Worm (Caenorhabditis elegans) whole organism, L4 larva: Measurements from ENCODE around the gene K08F11.1.

ENCODE experiments used
- F37D6.2 ChIP-seq: sonication (generic microtip); optimal IDR thresholded peaks from 2 replicates; lab custom pipeline; 2016; ENCODE audit warnings: mild to moderate bottlenecking, missing genetic modification characterization, missing compliant biosample characterization
- F44E2.7 ChIP-seq: fragments of 200-800 bp; sonication (Bioruptor generic); IDR thresholded peaks from 2 replicates; pipeline ENCODE4 v2.1.2; 2022; ENCODE audit warnings: missing genetic modification characterization, missing compliant biosample characterization
- F49E8.2 ChIP-seq: sonication (generic microtip); optimal IDR thresholded peaks from 2 replicates; lab custom pipeline; 2016; ENCODE audit warnings: missing compliant biosample characterization, mild to moderate bottlenecking, missing genetic modification characterization, borderline replicate concordance
- T20F7.1 ChIP-seq: fragments of 200-800 bp; sonication (Bioruptor generic); optimal IDR thresholded peaks from 2 replicates; lab custom pipeline; 2018; ENCODE audit warnings: mild to moderate bottlenecking, missing genetic modification characterization, missing compliant biosample characterization
- Y105C5A.15 ChIP-seq: fragments of 200-800 bp; sonication (Bioruptor generic); IDR thresholded peaks from 2 replicates; pipeline ENCODE4 v1.3.6; 2022; ENCODE audit warnings: missing genetic modification characterization, missing compliant biosample characterization
- Y5F2A.4 ChIP-seq: fragments of 200-800 bp; sonication (Bioruptor generic); optimal IDR thresholded peaks from 2 replicates; lab custom pipeline; 2018; ENCODE audit warnings: mild to moderate bottlenecking, missing genetic modification characterization, missing compliant biosample characterization
- aha-1 ChIP-seq: fragments of 150-350 bp; peaks from one replicate; lab custom pipeline; 2014; ENCODE audit warnings: missing biosample characterization, missing genetic modification characterization
- ama-1 ChIP-seq: fragments of 150-350 bp; optimal IDR thresholded peaks from 2 replicates; lab custom pipeline; 2014; ENCODE audit warnings: inconsistent platforms, mixed read lengths
- ceh-62 ChIP-seq: sonication (generic microtip); optimal IDR thresholded peaks from 2 replicates; lab custom pipeline; 2017; ENCODE audit warnings: missing biosample characterization, missing genetic modification characterization
- ctbp-1 ChIP-seq: fragments of 200-800 bp; sonication (Bioruptor generic); IDR thresholded peaks from 2 replicates; pipeline ENCODE4 v1.3.6; 2022; ENCODE audit warnings: missing genetic modification reagents, missing genetic modification characterization, missing compliant biosample characterization
- daf-16 ChIP-seq, 3 experiments: sonication (generic microtip); optimal IDR thresholded peaks; 2 replicates each; lab custom pipeline; 2016 to 2017; ENCODE audit warnings: missing genetic modification characterization in 3 of 3, missing genetic modification reagents in 3 of 3, mild to moderate bottlenecking in 2 of 3, missing compliant biosample characterization in 2 of 3, missing biosample characterization in 1 of 3, moderate library complexity in 1 of 3
- daf-19 ChIP-seq: fragments of 200-800 bp; sonication (Bioruptor generic); conservative IDR thresholded peaks from 2 replicates; pipeline ENCODE4 v1.3.6; 2022; ENCODE audit warnings: missing genetic modification characterization, missing compliant biosample characterization
- dpl-1 ChIP-seq: fragments of 150-350 bp; optimal IDR thresholded peaks from 2 replicates; lab custom pipeline; 2014; ENCODE audit warnings: missing biosample characterization, missing genetic modification reagents, missing genetic modification characterization
- dve-1 ChIP-seq: sonication (generic microtip); optimal IDR thresholded peaks from 2 replicates; lab custom pipeline; 2017; ENCODE audit warnings: antibody characterized with exemption, mild to moderate bottlenecking, missing genetic modification characterization, missing compliant biosample characterization; ENCODE audit not compliant: insufficient read depth
- egl-43 ChIP-seq: fragments of 200-800 bp; sonication (Bioruptor generic); IDR thresholded peaks from 2 replicates; pipeline ENCODE4 v1.3.6; 2022; ENCODE audit warnings: missing genetic modification reagents, missing genetic modification characterization, missing compliant biosample characterization
- fkh-10 ChIP-seq: fragments of 150-350 bp; optimal IDR thresholded peaks from 2 replicates; lab custom pipeline; 2014; ENCODE audit warnings: missing biosample characterization, missing genetic modification reagents, missing genetic modification characterization
- hlh-11 ChIP-seq: fragments of 200-800 bp; sonication (Bioruptor generic); optimal IDR thresholded peaks from 2 replicates; lab custom pipeline; 2018; ENCODE audit warnings: mild to moderate bottlenecking, missing genetic modification characterization, missing compliant biosample characterization
- hlh-30 ChIP-seq: sonication (generic microtip); optimal IDR thresholded peaks from 2 replicates; lab custom pipeline; 2017; ENCODE audit warnings: antibody characterized with exemption, mild to moderate bottlenecking, missing genetic modification characterization, missing compliant biosample characterization; ENCODE audit not compliant: insufficient read depth
- lim-7 ChIP-seq: fragments of 200-800 bp; sonication (Bioruptor generic); IDR thresholded peaks from 2 replicates; pipeline ENCODE4 v1.3.6; 2022; ENCODE audit warnings: missing genetic modification characterization, missing compliant biosample characterization
- lin-13 ChIP-seq: fragments of 150-350 bp; optimal IDR thresholded peaks from 2 replicates; lab custom pipeline; 2014; ENCODE audit warnings: missing biosample characterization, missing genetic modification reagents, missing genetic modification characterization
- lin-15B ChIP-seq: fragments of 150-350 bp; sonication (generic microtip); optimal IDR thresholded peaks from 3 replicates; lab custom pipeline; 2014; ENCODE audit warnings: missing biosample characterization, missing genetic modification characterization
- lin-38 ChIP-seq: fragments of 200-800 bp; sonication (Bioruptor generic); IDR thresholded peaks from 2 replicates; pipeline ENCODE4 v1.3.6; 2022; ENCODE audit warnings: missing genetic modification reagents, missing genetic modification characterization, missing compliant biosample characterization
- lir-3 ChIP-seq: sonication (generic microtip); optimal IDR thresholded peaks from 2 replicates; lab custom pipeline; 2016; ENCODE audit warnings: mild to moderate bottlenecking, missing genetic modification characterization, missing compliant biosample characterization
- lsy-2 ChIP-seq, 2 experiments: fragments of 150-350 bp in 1 of 2; sonication (generic microtip) in 1 of 2; optimal IDR thresholded peaks; 2 replicates each; lab custom pipeline; 2014 to 2017; ENCODE audit warnings: missing biosample characterization in 2 of 2, missing genetic modification characterization in 2 of 2
- madf-5 ChIP-seq, 2 experiments: fragments of 200-800 bp; sonication (Bioruptor generic); IDR thresholded peaks; 2 replicates each; pipeline ENCODE4 v1.3.6; 2022; ENCODE audit warnings: missing compliant biosample characterization in 2 of 2, missing genetic modification characterization in 2 of 2
- madf-9 ChIP-seq: fragments of 200-800 bp; sonication (Bioruptor generic); conservative IDR thresholded peaks from 2 replicates; pipeline ENCODE4 v1.3.6; 2022; ENCODE audit warnings: missing genetic modification reagents, missing genetic modification characterization, missing compliant biosample characterization
- mdl-1 ChIP-seq, 2 experiments: fragments of 150-350 bp in 1 of 2; sonication (generic microtip) in 1 of 2; optimal IDR thresholded peaks; 2 replicates each; lab custom pipeline; 2014 to 2017; ENCODE audit warnings: missing biosample characterization in 2 of 2, missing genetic modification characterization in 2 of 2
- mdt-29 ChIP-seq: fragments of 200-800 bp; sonication (Bioruptor generic); IDR thresholded peaks from 2 replicates; pipeline ENCODE4 v1.3.6; 2022; ENCODE audit warnings: missing genetic modification reagents, missing genetic modification characterization, missing compliant biosample characterization
- mep-1 ChIP-seq: fragments of 150-350 bp; sonication (generic microtip); optimal IDR thresholded peaks from 3 replicates; lab custom pipeline; 2014; ENCODE audit warnings: missing biosample characterization, missing genetic modification characterization
- nhr-10 ChIP-seq: fragments of 150-350 bp; optimal IDR thresholded peaks from 2 replicates; lab custom pipeline; 2014; ENCODE audit warnings: missing biosample characterization, missing genetic modification characterization
- nhr-28 ChIP-seq: fragments of 150-350 bp; optimal IDR thresholded peaks from 2 replicates; lab custom pipeline; 2014; ENCODE audit warnings: missing biosample characterization, missing genetic modification characterization
- nhr-6 ChIP-seq: fragments of 150-350 bp; optimal IDR thresholded peaks from 2 replicates; lab custom pipeline; 2014; ENCODE audit warnings: missing biosample characterization, missing genetic modification characterization
- pha-4 ChIP-seq, 2 experiments: fragments of 150-350 bp in 1 of 2; fragments of 200-800 bp in 1 of 2; sonication (Bioruptor generic) in 1 of 2; IDR thresholded peaks in 1 of 2; optimal IDR thresholded peaks in 1 of 2; 2 replicates each; pipeline versions ENCODE4 v1.3.6 to Lab custom; 2014 to 2022; ENCODE audit warnings: missing genetic modification characterization in 2 of 2, missing genetic modification reagents in 2 of 2, missing biosample characterization in 1 of 2, missing compliant biosample characterization in 1 of 2
- php-3 ChIP-seq: fragments of 200-800 bp; sonication (Bioruptor generic); IDR thresholded peaks from 2 replicates; pipeline ENCODE4 v1.3.6; 2022; ENCODE audit warnings: missing genetic modification reagents, missing genetic modification characterization, missing compliant biosample characterization
- set-16 ChIP-seq: fragments of 200-800 bp; sonication (Bioruptor generic); IDR thresholded peaks from 2 replicates; pipeline ENCODE4 v1.3.6; 2022; ENCODE audit warnings: missing genetic modification reagents, missing genetic modification characterization, missing compliant biosample characterization
- tra-1 ChIP-seq: fragments of 200-800 bp; sonication (Bioruptor generic); IDR thresholded peaks from 2 replicates; pipeline ENCODE4 v1.3.6; 2022; ENCODE audit warnings: missing genetic modification reagents, missing genetic modification characterization, missing compliant biosample characterization
- unc-130 ChIP-seq: sonication (generic microtip); optimal IDR thresholded peaks from 2 replicates; lab custom pipeline; 2016; ENCODE audit warnings: missing genetic modification reagents, missing genetic modification characterization, missing compliant biosample characterization
- unc-39 ChIP-seq: sonication (generic microtip); optimal IDR thresholded peaks from 2 replicates; lab custom pipeline; 2017; ENCODE audit warnings: missing biosample characterization, missing genetic modification characterization
- unc-62 ChIP-seq, 3 experiments: fragments of 150-350 bp in 1 of 3; sonication (generic microtip); optimal IDR thresholded peaks in 2 of 3; peaks in 1 of 3; 1 replicate in 1 of 3; 2 replicates in 2 of 3; lab custom pipeline; 2014 to 2017; ENCODE audit warnings: missing biosample characterization in 3 of 3, missing genetic modification characterization in 3 of 3, missing genetic modification reagents in 3 of 3, missing genotype in 1 of 3
- zfp-2 ChIP-seq: sonication (generic microtip); optimal IDR thresholded peaks from 2 replicates; lab custom pipeline; 2016; ENCODE audit warnings: mild to moderate bottlenecking, missing genetic modification characterization, missing compliant biosample characterization
- zip-11 ChIP-seq: fragments of 200-800 bp; sonication (Bioruptor generic); IDR thresholded peaks from 2 replicates; pipeline ENCODE4 v1.3.6; 2022; ENCODE audit warnings: missing genetic modification characterization, missing compliant biosample characterization

The K08F11.1 gene

ce11 chrIV:4748408-4749105 lies 23.9 kb downstream of the K08F11.1 start, which contains the start of gene cyc-2.1 (continued):
- TF ChIP-seq mdl-1 (tag; optimal IDR thresholded peaks at IDR 0.05; lab: Kevin White, UChicago) (no peak), F44E2.7 (GFP tag; lab: Robert Waterston, UW) (0 out of 2 replicates have a peak, but pooled peaks have one; percentile 9), F49E8.2 (tag; lab: Kevin White, UChicago) (peak; percentile 85), daf-16 (GFP tag; optimal IDR thresholded peaks at IDR 0.05; lab: Kevin White, UChicago) (no peak), daf-16 (tag; optimal IDR thresholded peaks at IDR 0.05; lab: Kevin White, UChicago) (peak; percentile 44), nhr-28 (peak; percentile 55), set-16 (GFP tag; lab: Robert Waterston, UW) (peak; percentile 67), unc-130 (GFP tag; lab: Kevin White, UChicago) (peak; percentile 43), ama-1 (peak; percentile 78), egl-43 (peak; percentile 84), Y105C5A.15 (GFP tag; lab: Robert Waterston, UW) (peak; percentile 64), hlh-11 (tag; lab: Kevin White, UChicago) (peak; percentile 85), lsy-2 (tag; optimal IDR thresholded peaks at IDR 0.05; lab: Kevin White, UChicago) (peak; percentile 79 to 90), F37D6.2 (tag; lab: Kevin White, UChicago) (peak; percentile 1), ctbp-1 (GFP tag; lab: Robert Waterston, UW) (0 out of 2 replicates have a peak, but pooled peaks have one; percentile 44), ceh-62 (tag; lab: Kevin White, UChicago) (no peak), php-3 (GFP tag; lab: Robert Waterston, UW) (0 out of 2 replicates have a peak, but pooled peaks have one; percentile 9), tra-1 (peak; percentile 10; the same call in 1 of the 2 replicates), madf-5 (GFP tag; IDR thresholded peaks at IDR 0.05; lab: Robert Waterston, UW) (peak in 1 of 2 experiments; percentile 49; a peak in 1 of 4 replicates), zfp-2 (tag; lab: Kevin White, UChicago) (peak; percentile 11), lin-13 (GFP tag; lab: Kevin White, UChicago) (peak; percentile 36), aha-1 (tag; lab: Kevin White, UChicago) (peak; percentile 92), lin-15B (tag; lab: Kevin White, UChicago) (peak; percentile 48), daf-19 (GFP tag; lab: Robert Waterston, UW) (peak; percentile 84; the same call in 1 of the 2 replicates), dpl-1 (peak; percentile 17), dve-1 (peak; percentile 62), lin-38 (peak; percentile 79), unc-39 (no peak), Y5F2A.4 (GFP tag; lab: Kevin White, UChicago) (no peak), hlh-30 (tag; lab: Kevin White, UChicago) (peak; percentile 18), mep-1 (tag; lab: Kevin White, UChicago) (peak; percentile 80), nhr-6 (tag; lab: Kevin White, UChicago) (peak; percentile 61), nhr-10 (tag; lab: Kevin White, UChicago) (peak; percentile 76), zip-11 (GFP tag; lab: Robert Waterston, UW) (no peak), pha-4 (GFP tag; IDR thresholded peaks at IDR 0.05; lab: Robert Waterston, UW) (peak; percentile 65; the same call in 1 of the 2 replicates), pha-4 (tag; optimal IDR thresholded peaks at IDR 0.05; lab: Kevin White, UChicago) (no peak), unc-62 (GFP tag; optimal IDR thresholded peaks at IDR 0.05 in 1 of 2; lab: Kevin White, UChicago) (peak in 1 of 2 experiments; percentile 8), unc-62 (tag; optimal IDR thresholded peaks at IDR 0.05; lab: Kevin White, UChicago) (no peak), fkh-10 (GFP tag; lab: Kevin White, UChicago) (no peak), mdt-29 (GFP tag; lab: Robert Waterston, UW) (no peak), madf-9 (peak; percentile 54; the same call in 1 of the 2 replicates), lim-7 (GFP tag; lab: Robert Waterston, UW) (peak; percentile 69), T20F7.1 (GFP tag; lab: Kevin White, UChicago) (peak; percentile 50), lir-3 (tag; lab: Kevin White, UChicago) (no peak)
